Worm (Caenorhabditis elegans): ENCODE results near the gene F14F8.8.
A peak's percentile ranks its signal among the peaks of the same experiment; 100 is the strongest.

Gene F14F8.8

DNA sequence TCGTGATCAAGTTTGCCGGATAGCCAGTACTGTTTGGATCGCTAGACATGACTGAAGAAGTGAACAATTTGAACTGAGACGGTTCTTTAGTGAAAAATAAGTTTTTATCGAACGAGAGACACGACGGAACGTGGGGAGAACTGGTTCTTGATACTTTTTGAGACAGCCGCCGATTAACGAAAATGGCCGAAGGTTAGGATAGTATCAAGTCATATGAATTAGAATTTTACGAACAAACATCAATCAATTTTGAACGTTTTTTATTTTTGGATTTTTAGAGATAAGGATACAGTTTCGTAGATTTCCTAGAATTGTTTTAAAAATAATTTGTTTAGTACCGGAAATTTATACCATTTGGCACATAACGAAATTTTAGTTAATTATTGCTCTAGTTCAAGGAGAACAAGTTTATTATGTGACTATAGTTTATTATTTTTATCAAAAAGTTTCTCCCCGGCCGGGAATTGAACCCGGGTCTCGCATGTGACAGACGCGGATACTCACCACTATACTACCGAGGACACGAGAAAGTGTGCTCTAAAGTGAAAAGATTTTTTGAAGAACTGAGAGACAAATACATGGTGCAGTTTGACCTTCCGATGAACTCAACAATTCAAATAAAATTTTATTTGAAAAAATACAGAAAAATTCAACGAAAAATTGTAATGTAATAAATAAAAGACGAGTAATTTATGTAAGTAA is 23.6 kb downstream of the F14F8.8 start, which contains the start of gene W06G6.20:
TSS of gene W06G6.20 (minus strand) at position 51 of the 702 bp plus-strand sequence.
- peak; percentile 70 for TF ChIP-seq F23B12.7 (tag; optimal IDR thresholded peaks at IDR 0.05; ENCODE audit: insufficient read depth)
- peak in 1 of 2 experiments; percentile 11 for TF ChIP-seq rec-8 (tag; optimal IDR thresholded peaks at IDR 0.05)
- TF ChIP-seq nfya-1 (tag; optimal IDR thresholded peaks at IDR 0.05; ENCODE audit: borderline replicate concordance, insufficient read depth): no peak
- no peak for TF ChIP-seq efl-1 (GFP tag; optimal IDR thresholded peaks at IDR 0.05)
- TF ChIP-seq F52B5.7 (tag; optimal IDR thresholded peaks at IDR 0.05): no peak
- TF ChIP-seq ztf-3 (GFP tag; optimal IDR thresholded peaks at IDR 0.05): no peak
- no peak for TF ChIP-seq madf-3 (GFP tag; IDR thresholded peaks at IDR 0.05)
- TF ChIP-seq fkh-3 (tag; optimal IDR thresholded peaks at IDR 0.05): no peak
- TF ChIP-seq zim-3 (tag; optimal IDR thresholded peaks at IDR 0.05): no peak
- TF ChIP-seq pbrm-1 (GFP tag; IDR thresholded peaks at IDR 0.05): peak; percentile 63; the same call in 1 of the 2 replicates
- peak; percentile 20 for TF ChIP-seq ZK185.1 (tag; optimal IDR thresholded peaks at IDR 0.05; ENCODE audit: poor library complexity, severe bottlenecking)
- no peak for TF ChIP-seq pha-4 (tag; optimal IDR thresholded peaks at IDR 0.05)
- no peak for TF ChIP-seq mel-28 (tag; optimal IDR thresholded peaks at IDR 0.05; ENCODE audit: borderline replicate concordance)
- TF ChIP-seq nhr-120 (GFP tag; IDR thresholded peaks at IDR 0.05): no peak
- no peak for TF ChIP-seq somi-1 (GFP tag; optimal IDR thresholded peaks at IDR 0.05)
- TF ChIP-seq let-526 (GFP tag; IDR thresholded peaks at IDR 0.05): no peak
- TF ChIP-seq ceh-58 (GFP tag; IDR thresholded peaks at IDR 0.05): no peak
- no peak for TF ChIP-seq F10E7.11 (tag; optimal IDR thresholded peaks at IDR 0.05)
- no peak; the same call in 1 of the 2 replicates for TF ChIP-seq rcor-1 (GFP tag; IDR thresholded peaks at IDR 0.05)
- peak; percentile 3 for TF ChIP-seq nhr-80 (tag; optimal IDR thresholded peaks at IDR 0.05)
- peak; percentile 74 for TF ChIP-seq him-1 (tag; optimal IDR thresholded peaks at IDR 0.05)
- TF ChIP-seq egl-18 (GFP tag; IDR thresholded peaks at IDR 0.05): no peak
- no peak for TF ChIP-seq ccch-3 (GFP tag; optimal IDR thresholded peaks at IDR 0.05)
- TF ChIP-seq ztf-26 (tag; optimal IDR thresholded peaks at IDR 0.05): no peak
- no peak for TF ChIP-seq aptf-2 (GFP tag; conservative IDR thresholded peaks at IDR 0.05)
- TF ChIP-seq lin-40 (tag; optimal IDR thresholded peaks at IDR 0.05): no peak
- no peak for TF ChIP-seq repo-1 (tag; optimal IDR thresholded peaks at IDR 0.05)
- TF ChIP-seq ztf-25 (GFP tag; IDR thresholded peaks at IDR 0.05): peak; percentile 61; the same call in 1 of the 2 replicates
- no peak for TF ChIP-seq tlf-1 (GFP tag; optimal IDR thresholded peaks at IDR 0.05)
- peak; percentile 24 for TF ChIP-seq mxl-1 (tag; optimal IDR thresholded peaks at IDR 0.05)
- TF ChIP-seq die-1 (tag; optimal IDR thresholded peaks at IDR 0.05): peak; percentile 72
- TF ChIP-seq ceh-91 (GFP tag; IDR thresholded peaks at IDR 0.05): no peak
- TF ChIP-seq C06A6.2 (GFP tag; conservative IDR thresholded peaks at IDR 0.05): no peak
- TF ChIP-seq lin-35 (GFP tag; optimal IDR thresholded peaks at IDR 0.05): no peak
- peak; percentile 86 for TF ChIP-seq lin-26 (GFP tag; IDR thresholded peaks at IDR 0.05)
- peak; percentile 65 for TF ChIP-seq snpc-1.3 (tag; optimal IDR thresholded peaks at IDR 0.05; ENCODE audit: insufficient read depth)
- no peak for TF ChIP-seq madf-8 (GFP tag; conservative IDR thresholded peaks at IDR 0.05)
- no peak for TF ChIP-seq F55B11.4 (tag; optimal IDR thresholded peaks at IDR 0.05; ENCODE audit: borderline replicate concordance, insufficient read depth)
- no peak for TF ChIP-seq ets-4 (GFP tag; optimal IDR thresholded peaks at IDR 0.05)
- TF ChIP-seq mcd-1 (GFP tag; IDR thresholded peaks at IDR 0.05): no peak; the same call in 1 of the 2 replicates
- no peak for TF ChIP-seq dpl-1 (GFP tag; optimal IDR thresholded peaks at IDR 0.05)
- no peak for TF ChIP-seq athp-1 (tag; optimal IDR thresholded peaks at IDR 0.05)
- TF ChIP-seq ekl-4 (GFP tag; IDR thresholded peaks at IDR 0.05): no peak
- TF ChIP-seq cebp-2 (GFP tag; IDR thresholded peaks at IDR 0.05): no peak
- no peak for TF ChIP-seq hrde-1 (tag; optimal IDR thresholded peaks at IDR 0.05; ENCODE audit: borderline replicate concordance)
- TF ChIP-seq chd-7 (tag; optimal IDR thresholded peaks at IDR 0.05): no peak
- TF ChIP-seq ceh-40 (GFP tag; IDR thresholded peaks at IDR 0.05): no peak

Data from whole organism, young adult.